Fruit fly (Drosophila melanogaster): ENCODE measurements around the gene Lip3.

Lip3 gene

dm6 chr3R:13388160-13388870 is 16.6 kb upstream of the Lip3 start, which contains the start of gene CG9799:
CG9799 (minus strand) TSS chr3R:13388709.
- TF ChIP-seq noc (tag; optimal IDR thresholded peaks at IDR 0.05) = no peak

dm6 chr3R:13385105-13385504 is 13.4 kb upstream of the Lip3 start:
- no peak for TF ChIP-seq noc (tag; optimal IDR thresholded peaks at IDR 0.05)

- TF ChIP-seq noc (tag; optimal IDR thresholded peaks at IDR 0.05) = peak; percentile 1
These were observed 11.0 kb upstream of the Lip3 start for dm6 chr3R:13382656-13383142.

dm6 chr3R:13381744-13382435 is 10.2 kb upstream of the Lip3 start, which contains the start of the genes mRpS21 and Droj2:
mRpS21 (minus strand) TSS chr3R:13381809.
Droj2 (plus strand) TSS chr3R:13382106.
- TF ChIP-seq noc (tag; optimal IDR thresholded peaks at IDR 0.05) = peak; percentile 32

- TF ChIP-seq noc (tag; optimal IDR thresholded peaks at IDR 0.05) = no peak
These were observed 8.0 kb upstream of the Lip3 start, which contains the start of the genes CG9813 and CG8870 for dm6 chr3R:13379675-13380074. CG9813 (minus strand) TSS chr3R:13379775. CG8870 (plus strand) TSS chr3R:13379842.

dm6 chr3R:13374913-13375312 is 3.2 kb upstream of the Lip3 start:
- no peak for TF ChIP-seq noc (tag; optimal IDR thresholded peaks at IDR 0.05)

dm6 chr3R:13369348-13369747 is 2.4 kb downstream of the Lip3 start, which contains the start of gene CheA87a:
CheA87a (plus strand) TSS chr3R:13369648.
- TF ChIP-seq noc (tag; optimal IDR thresholded peaks at IDR 0.05) = no peak

- peak; percentile 46 for TF ChIP-seq noc (tag; optimal IDR thresholded peaks at IDR 0.05)
These were observed 4.9 kb downstream of the Lip3 start, which contains the start of gene Elp6 for dm6 chr3R:13366561-13367518. Elp6 (minus strand) TSS chr3R:13366910.

dm6 chr3R:13365665-13366414 is 5.9 kb downstream of the Lip3 start:
- TF ChIP-seq noc (tag; optimal IDR thresholded peaks at IDR 0.05) = no peak

dm6 chr3R:13364175-13365174 is 7.2 kb downstream of the Lip3 start, which contains the start of gene Dic1:
Dic1 (plus strand) TSS chr3R:13364938.
- TF ChIP-seq noc (tag; optimal IDR thresholded peaks at IDR 0.05) = peak; percentile 99

- TF ChIP-seq noc (tag; optimal IDR thresholded peaks at IDR 0.05) = peak; percentile 24
These were observed 8.2 kb downstream of the Lip3 start for dm6 chr3R:13363347-13363994.

dm6 chr3R:13360108-13360507 is 11.6 kb downstream of the Lip3 start:
- TF ChIP-seq noc (tag; optimal IDR thresholded peaks at IDR 0.05) = no peak

dm6 chr3R:13356960-13357359 is 14.7 kb downstream of the Lip3 start:
- TF ChIP-seq noc (tag; optimal IDR thresholded peaks at IDR 0.05) = no peak

Data from whole organism, larva.